Worm (Caenorhabditis elegans) whole organism, midembryonic: ENCODE results near the gene C27D6.11.

Source experiments
- cog-1 ChIP-seq: sonication (generic microtip); optimal IDR thresholded peaks from 2 replicates; lab custom pipeline; 2016; ENCODE audit warnings: missing genetic modification characterization, missing compliant biosample characterization
- flt-1 ChIP-seq: fragments of 200-800 bp; sonication (Bioruptor generic); IDR thresholded peaks from 2 replicates; pipeline ENCODE4 v1.3.6; 2022; ENCODE audit warnings: missing genetic modification characterization, missing compliant biosample characterization
- klf-2 ChIP-seq: fragments of 200-800 bp; sonication (Bioruptor generic); conservative IDR thresholded peaks from 2 replicates; pipeline ENCODE4 v1.3.6; 2022; ENCODE audit warnings: missing genetic modification reagents, missing genetic modification characterization, missing compliant biosample characterization
- med-1 ChIP-seq: sonication (generic microtip); optimal IDR thresholded peaks from 2 replicates; lab custom pipeline; 2017; ENCODE audit warnings: missing genetic modification characterization, mild to moderate bottlenecking, missing compliant biosample characterization, antibody characterized with exemption, missing genetic modification reagents; ENCODE audit not compliant: insufficient read depth
- ref-1 ChIP-seq: fragments of 200-800 bp; sonication (Bioruptor generic); conservative IDR thresholded peaks from 2 replicates; pipeline ENCODE4 v1.3.6; 2022; ENCODE audit warnings: missing genetic modification reagents, missing genetic modification characterization, missing compliant biosample characterization
- tab-1 ChIP-seq: fragments of 200-800 bp; sonication (Bioruptor generic); IDR thresholded peaks from 2 replicates; pipeline ENCODE4 v1.3.6; 2022; ENCODE audit warnings: missing genetic modification characterization, missing compliant biosample characterization
- ztf-23 ChIP-seq: fragments of 200-800 bp; sonication (Bioruptor generic); IDR thresholded peaks from 2 replicates; pipeline ENCODE4 v1.3.6; 2022; ENCODE audit warnings: missing genetic modification reagents, missing genetic modification characterization, missing compliant biosample characterization
- ztf-29 ChIP-seq: fragments of 200-800 bp; sonication (Bioruptor generic); IDR thresholded peaks from 2 replicates; pipeline ENCODE4 v1.3.6; 2022; ENCODE audit warnings: missing genetic modification reagents, missing genetic modification characterization, missing compliant biosample characterization

DNA sequence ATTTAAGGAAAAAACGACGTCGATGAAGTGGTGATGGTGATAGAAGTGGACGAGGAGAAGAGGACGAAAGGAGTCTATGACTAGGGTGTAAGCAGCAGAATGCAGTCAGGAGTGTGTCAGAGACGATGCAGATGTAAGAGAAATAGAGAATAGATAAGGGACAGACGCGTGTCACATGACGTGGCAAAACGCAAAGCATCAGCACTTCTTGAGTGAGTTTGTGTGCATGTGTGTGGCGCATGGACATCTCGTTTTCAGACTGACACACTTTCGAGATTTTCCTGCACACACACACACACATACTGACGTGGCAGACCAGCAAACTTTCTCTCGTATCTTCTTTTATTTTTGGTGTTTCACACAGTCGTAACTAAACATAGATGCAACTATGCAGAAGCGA, 21.4 kb upstream of the C27D6.11 start:
- TF ChIP-seq ztf-29 (no peak), klf-2 (GFP tag; lab: Robert Waterston, UW) (no peak), ref-1 (no peak), flt-1 (no peak; the same call in 1 of the 2 replicates), cog-1 (tag; lab: Kevin White, UChicago) (no peak), tab-1 (no peak), med-1 (GFP tag; lab: Kevin White, UChicago) (no peak), ztf-23 (GFP tag; lab: Robert Waterston, UW) (no peak)
